Worm (Caenorhabditis elegans) whole organism, L3 larva: ENCODE measurements around the gene ZK418.7.

ENCODE experiments used
- egl-27 ChIP-seq: sonication (generic microtip); optimal IDR thresholded peaks from 4 replicates; lab custom pipeline; 2017; ENCODE audit warnings: missing biosample characterization, missing genetic modification reagents, missing genetic modification characterization
- elt-3 ChIP-seq, 3 experiments: fragments of 150-350 bp in 1 of 3; sonication (generic microtip) in 2 of 3; optimal IDR thresholded peaks; 2 replicates in 2 of 3; 4 replicates in 1 of 3; lab custom pipeline; 2014 to 2017; ENCODE audit warnings: missing biosample characterization in 3 of 3, missing genetic modification characterization in 3 of 3
- nhr-11 ChIP-seq: fragments of 150-350 bp; optimal IDR thresholded peaks from 2 replicates; lab custom pipeline; 2014; ENCODE audit warnings: missing biosample characterization, missing genetic modification characterization
- nhr-237 ChIP-seq: fragments of 150-350 bp; optimal IDR thresholded peaks from 2 replicates; lab custom pipeline; 2014; ENCODE audit warnings: missing biosample characterization, missing genetic modification characterization

DNA sequence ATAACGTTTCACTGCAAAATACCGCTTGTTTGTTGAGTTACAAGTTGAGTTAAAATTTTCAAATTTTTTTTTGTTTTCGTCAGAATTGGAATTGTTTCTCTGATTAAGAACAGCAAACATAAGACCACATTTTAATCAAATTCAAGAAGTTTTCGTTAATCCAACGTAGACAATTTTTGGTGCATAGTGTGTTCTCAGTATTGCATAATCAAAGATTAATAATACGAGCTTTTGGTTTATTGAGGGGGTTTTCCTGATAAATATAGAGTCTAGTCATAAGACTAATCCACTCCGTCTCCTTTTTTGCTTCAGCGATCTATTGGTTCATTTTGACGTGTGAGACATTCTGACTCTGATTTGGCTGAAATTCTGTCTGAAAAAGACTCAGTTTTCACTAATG is 14.6 kb upstream of the ZK418.7 start, which contains the start of gene nhr-9:
- TF ChIP-seq elt-3 (tag; optimal IDR thresholded peaks at IDR 0.05; lab: Kevin White, UChicago) (no peak), nhr-237 (no peak), nhr-11 (tag; lab: Kevin White, UChicago) (peak; percentile 13), egl-27 (tag; lab: Kevin White, UChicago) (no peak)
